Worm (Caenorhabditis elegans) whole organism, midembryonic: ENCODE data around the gene C14B1.2.

Experiments used
- T22C8.4 ChIP-seq: fragments of 200-800 bp; sonication (Bioruptor generic); IDR thresholded peaks from 2 replicates; pipeline ENCODE4 v1.3.6; 2022; ENCODE audit warnings: missing genetic modification characterization, missing compliant biosample characterization
- cog-1 ChIP-seq: sonication (generic microtip); optimal IDR thresholded peaks from 2 replicates; lab custom pipeline; 2016; ENCODE audit warnings: missing genetic modification characterization, missing compliant biosample characterization
- flt-1 ChIP-seq: fragments of 200-800 bp; sonication (Bioruptor generic); IDR thresholded peaks from 2 replicates; pipeline ENCODE4 v1.3.6; 2022; ENCODE audit warnings: missing genetic modification characterization, missing compliant biosample characterization
- klf-2 ChIP-seq: fragments of 200-800 bp; sonication (Bioruptor generic); conservative IDR thresholded peaks from 2 replicates; pipeline ENCODE4 v1.3.6; 2022; ENCODE audit warnings: missing genetic modification reagents, missing genetic modification characterization, missing compliant biosample characterization
- med-1 ChIP-seq: sonication (generic microtip); optimal IDR thresholded peaks from 2 replicates; lab custom pipeline; 2017; ENCODE audit warnings: missing genetic modification characterization, mild to moderate bottlenecking, missing compliant biosample characterization, antibody characterized with exemption, missing genetic modification reagents; ENCODE audit not compliant: insufficient read depth
- ref-1 ChIP-seq: fragments of 200-800 bp; sonication (Bioruptor generic); conservative IDR thresholded peaks from 2 replicates; pipeline ENCODE4 v1.3.6; 2022; ENCODE audit warnings: missing genetic modification reagents, missing genetic modification characterization, missing compliant biosample characterization
- tab-1 ChIP-seq: fragments of 200-800 bp; sonication (Bioruptor generic); IDR thresholded peaks from 2 replicates; pipeline ENCODE4 v1.3.6; 2022; ENCODE audit warnings: missing genetic modification characterization, missing compliant biosample characterization
- ztf-23 ChIP-seq: fragments of 200-800 bp; sonication (Bioruptor generic); IDR thresholded peaks from 2 replicates; pipeline ENCODE4 v1.3.6; 2022; ENCODE audit warnings: missing genetic modification reagents, missing genetic modification characterization, missing compliant biosample characterization
- ztf-29 ChIP-seq: fragments of 200-800 bp; sonication (Bioruptor generic); IDR thresholded peaks from 2 replicates; pipeline ENCODE4 v1.3.6; 2022; ENCODE audit warnings: missing genetic modification reagents, missing genetic modification characterization, missing compliant biosample characterization

Gene C14B1.2

ce11 chrIII:3675480-3675879, 26.6 kb upstream of the C14B1.2 start:
- no peak for TF ChIP-seq T22C8.4
- TF ChIP-seq ztf-29 (GFP tag; lab: Robert Waterston, UW), result no peak
- no peak for TF ChIP-seq ztf-23 (GFP tag; lab: Robert Waterston, UW)
- TF ChIP-seq klf-2, result no peak
- TF ChIP-seq ref-1 (GFP tag; lab: Robert Waterston, UW), result no peak
- TF ChIP-seq med-1 (GFP tag; lab: Kevin White, UChicago), result no peak
- TF ChIP-seq flt-1 (GFP tag; lab: Robert Waterston, UW), result no peak
- no peak for TF ChIP-seq tab-1
- TF ChIP-seq cog-1 (tag; lab: Kevin White, UChicago), result no peak

ce11 chrIII:3677378-3677777, 24.7 kb upstream of the C14B1.2 start:
- no peak for TF ChIP-seq klf-2
- TF ChIP-seq ztf-29 (GFP tag; lab: Robert Waterston, UW), result no peak
- no peak for TF ChIP-seq tab-1
- TF ChIP-seq flt-1 (GFP tag; lab: Robert Waterston, UW), result no peak
- TF ChIP-seq med-1 (GFP tag; lab: Kevin White, UChicago), result no peak
- no peak for TF ChIP-seq ref-1 (GFP tag; lab: Robert Waterston, UW)
- TF ChIP-seq ztf-23 (GFP tag; lab: Robert Waterston, UW), result no peak
- TF ChIP-seq T22C8.4, result peak; percentile 96
- no peak for TF ChIP-seq cog-1 (tag; lab: Kevin White, UChicago)

- TF ChIP-seq tab-1 (no peak), ztf-23 (GFP tag; lab: Robert Waterston, UW) (no peak), ref-1 (GFP tag; lab: Robert Waterston, UW) (no peak), T22C8.4 (no peak), ztf-29 (GFP tag; lab: Robert Waterston, UW) (no peak), cog-1 (tag; lab: Kevin White, UChicago) (no peak), flt-1 (GFP tag; lab: Robert Waterston, UW) (no peak), med-1 (GFP tag; lab: Kevin White, UChicago) (no peak), klf-2 (no peak)
These were observed 23.0 kb upstream of the C14B1.2 start for ce11 chrIII:3679083-3679482.

- TF ChIP-seq flt-1 (GFP tag; lab: Robert Waterston, UW) (no peak), tab-1 (no peak), med-1 (GFP tag; lab: Kevin White, UChicago) (no peak), T22C8.4 (no peak), ztf-29 (GFP tag; lab: Robert Waterston, UW) (no peak), klf-2 (no peak), ref-1 (GFP tag; lab: Robert Waterston, UW) (no peak), cog-1 (tag; lab: Kevin White, UChicago) (no peak), ztf-23 (GFP tag; lab: Robert Waterston, UW) (no peak)
These were observed 20.6 kb upstream of the C14B1.2 start for ce11 chrIII:3681351-3681938.

- no peak for TF ChIP-seq med-1 (GFP tag; lab: Kevin White, UChicago)
- TF ChIP-seq tab-1, result no peak
- TF ChIP-seq T22C8.4, result no peak
- no peak for TF ChIP-seq klf-2
- no peak for TF ChIP-seq ref-1 (GFP tag; lab: Robert Waterston, UW)
- no peak for TF ChIP-seq ztf-29 (GFP tag; lab: Robert Waterston, UW)
- TF ChIP-seq flt-1 (GFP tag; lab: Robert Waterston, UW), result no peak
- TF ChIP-seq ztf-23 (GFP tag; lab: Robert Waterston, UW), result no peak
- TF ChIP-seq cog-1 (tag; lab: Kevin White, UChicago), result no peak
These were observed 19.1 kb upstream of the C14B1.2 start for ce11 chrIII:3682869-3683403.

- no peak for TF ChIP-seq T22C8.4
- TF ChIP-seq tab-1, result no peak
- TF ChIP-seq ref-1 (GFP tag; lab: Robert Waterston, UW), result no peak
- TF ChIP-seq med-1 (GFP tag; lab: Kevin White, UChicago), result no peak
- no peak for TF ChIP-seq ztf-23 (GFP tag; lab: Robert Waterston, UW)
- TF ChIP-seq flt-1 (GFP tag; lab: Robert Waterston, UW), result no peak
- no peak for TF ChIP-seq cog-1 (tag; lab: Kevin White, UChicago)
- no peak for TF ChIP-seq ztf-29 (GFP tag; lab: Robert Waterston, UW)
- no peak for TF ChIP-seq klf-2
These were observed 9.5 kb upstream of the C14B1.2 start for ce11 chrIII:3692516-3692915.

ce11 chrIII:3694572-3694971, 7.5 kb upstream of the C14B1.2 start, which contains the start of gene npr-15:
npr-15 (minus strand) TSS chrIII:3694672.
- TF ChIP-seq ztf-23 (GFP tag; lab: Robert Waterston, UW) (no peak), T22C8.4 (no peak)

- TF ChIP-seq ref-1 (GFP tag; lab: Robert Waterston, UW) (0 out of 2 replicates have a peak, but pooled peaks have one; percentile 15), ztf-23 (GFP tag; lab: Robert Waterston, UW) (peak; percentile 81), klf-2 (peak; percentile 54; the same call in 1 of the 2 replicates)
These were observed 6.7 kb upstream of the C14B1.2 start for ce11 chrIII:3695398-3695797.

ce11 chrIII:3698366-3698765, 3.7 kb upstream of the C14B1.2 start:
- TF ChIP-seq med-1 (GFP tag; lab: Kevin White, UChicago), result no peak
- no peak for TF ChIP-seq tab-1
- TF ChIP-seq ztf-23 (GFP tag; lab: Robert Waterston, UW), result no peak
- no peak for TF ChIP-seq flt-1 (GFP tag; lab: Robert Waterston, UW)
- TF ChIP-seq T22C8.4, result no peak
- no peak for TF ChIP-seq ref-1 (GFP tag; lab: Robert Waterston, UW)
- no peak for TF ChIP-seq klf-2

- TF ChIP-seq ref-1 (GFP tag; lab: Robert Waterston, UW) (no peak), flt-1 (GFP tag; lab: Robert Waterston, UW) (no peak), med-1 (GFP tag; lab: Kevin White, UChicago) (no peak), cog-1 (tag; lab: Kevin White, UChicago) (no peak), tab-1 (no peak), klf-2 (no peak), ztf-23 (GFP tag; lab: Robert Waterston, UW) (no peak), ztf-29 (GFP tag; lab: Robert Waterston, UW) (no peak), T22C8.4 (no peak)
These were observed 2.8 kb upstream of the C14B1.2 start, which contains the start of gene cyn-9 for ce11 chrIII:3699275-3699674. cyn-9 (minus strand) TSS chrIII:3699640.
